Worm (Caenorhabditis elegans) whole organism, young adult: ENCODE data around the gene R107.2.

Experiments
- B0035.1 ChIP-seq: sonication (generic microtip); optimal IDR thresholded peaks from 2 replicates; lab custom pipeline; 2016; ENCODE audit warnings: missing genetic modification characterization, mild to moderate bottlenecking, missing compliant biosample characterization, missing genotype, missing genetic modification reagents
- T26A5.8 ChIP-seq: sonication (generic microtip); optimal IDR thresholded peaks from 2 replicates; lab custom pipeline; 2016; ENCODE audit warnings: missing genetic modification characterization, missing compliant biosample characterization
- ccch-3 ChIP-seq: fragments of 200-800 bp; sonication (Bioruptor generic); optimal IDR thresholded peaks from 2 replicates; lab custom pipeline; 2018; ENCODE audit warnings: mild to moderate bottlenecking, missing genetic modification characterization, missing compliant biosample characterization
- dox-1 ChIP-seq: fragments of 200-800 bp; sonication (Bioruptor generic); IDR thresholded peaks from 2 replicates; pipeline ENCODE4 v1.3.6; 2022; ENCODE audit warnings: missing genetic modification reagents, missing genetic modification characterization, missing compliant biosample characterization
- pbrm-1 ChIP-seq: fragments of 200-800 bp; sonication (Bioruptor generic); IDR thresholded peaks from 2 replicates; pipeline ENCODE4 v1.3.6; 2022; ENCODE audit warnings: missing genetic modification reagents, missing genetic modification characterization, missing compliant biosample characterization
- pha-4 ChIP-seq: fragments of 150-350 bp; sonication (generic microtip); optimal IDR thresholded peaks from 2 replicates; lab custom pipeline; 2014; ENCODE audit warnings: missing biosample characterization, missing genetic modification reagents, missing genetic modification characterization
- snpc-4 ChIP-seq, 5 experiments: fragments of 150-350 bp in 1 of 5; sonication (generic microtip) in 4 of 5; optimal IDR thresholded peaks; 2 replicates each; lab custom pipeline; 2014 to 2018; ENCODE audit warnings: missing genetic modification characterization in 5 of 5, missing biosample characterization in 3 of 5, antibody characterized with exemption in 2 of 5, mild to moderate bottlenecking in 2 of 5, missing compliant biosample characterization in 2 of 5, missing genotype in 2 of 5, moderate library complexity in 2 of 5, missing genetic modification reagents in 1 of 5

- no peak for TF ChIP-seq B0035.1 (tag; lab: Kevin White, UChicago)
- TF ChIP-seq pbrm-1 = no peak
- TF ChIP-seq T26A5.8 (tag; lab: Kevin White, UChicago) = no peak
- TF ChIP-seq snpc-4 (GFP tag; optimal IDR thresholded peaks at IDR 0.05; lab: Kevin White, UChicago) = no peak
- TF ChIP-seq snpc-4 (tag; optimal IDR thresholded peaks at IDR 0.05; lab: Kevin White, UChicago) = no peak
- TF ChIP-seq ccch-3 = no peak
- no peak for TF ChIP-seq pha-4 (tag; lab: Kevin White, UChicago)
- TF ChIP-seq dox-1 (GFP tag; lab: Robert Waterston, UW) = no peak
These were observed 18.8 kb downstream of the R107.2 start, which contains the start of gene F59B2.13 for ce11 chrIII:9026951-9027350.
